Worm (Caenorhabditis elegans) whole organism, midembryonic: ENCODE data around the gene K08D9.2.

Experiments used
- cog-1 ChIP-seq: sonication (generic microtip); optimal IDR thresholded peaks from 2 replicates; lab custom pipeline; 2016; ENCODE audit warnings: missing genetic modification characterization, missing compliant biosample characterization
- flt-1 ChIP-seq: fragments of 200-800 bp; sonication (Bioruptor generic); IDR thresholded peaks from 2 replicates; pipeline ENCODE4 v1.3.6; 2022; ENCODE audit warnings: missing genetic modification characterization, missing compliant biosample characterization
- klf-2 ChIP-seq: fragments of 200-800 bp; sonication (Bioruptor generic); conservative IDR thresholded peaks from 2 replicates; pipeline ENCODE4 v1.3.6; 2022; ENCODE audit warnings: missing genetic modification reagents, missing genetic modification characterization, missing compliant biosample characterization
- ztf-23 ChIP-seq: fragments of 200-800 bp; sonication (Bioruptor generic); IDR thresholded peaks from 2 replicates; pipeline ENCODE4 v1.3.6; 2022; ENCODE audit warnings: missing genetic modification reagents, missing genetic modification characterization, missing compliant biosample characterization

DNA sequence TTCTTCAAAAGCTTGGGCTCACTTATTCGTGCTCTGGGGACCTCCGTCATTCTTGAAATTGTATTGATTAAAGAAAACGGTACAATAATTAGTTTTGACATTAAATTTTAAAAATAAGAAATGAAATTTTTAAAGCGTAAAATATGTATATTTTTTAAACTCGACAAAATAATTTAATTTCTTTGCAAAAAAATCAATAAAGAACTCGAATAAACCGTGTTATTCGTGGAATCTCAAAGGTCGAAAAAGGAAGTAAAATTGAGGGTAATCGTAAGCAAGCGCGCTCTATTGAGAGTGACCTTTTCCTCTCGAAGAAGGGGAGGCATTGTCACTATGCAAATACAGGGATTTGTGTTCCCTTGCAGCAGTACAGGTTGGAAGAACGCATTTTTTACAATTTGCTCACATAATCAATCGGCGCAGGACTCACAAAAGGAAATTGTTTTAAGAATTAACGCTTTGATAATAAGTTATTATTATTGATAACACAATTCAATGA lies 32.5 kb upstream of the K08D9.2 start, which contains the start of gene Y73C8B.2:
- TF ChIP-seq ztf-23 (GFP tag; lab: Robert Waterston, UW) (no peak), klf-2 (GFP tag; lab: Robert Waterston, UW) (no peak), flt-1 (GFP tag; lab: Robert Waterston, UW) (no peak; the same call in 1 of the 2 replicates), cog-1 (tag; lab: Kevin White, UChicago) (peak; percentile 5)
